Worm (Caenorhabditis elegans): ENCODE results near the gene R02F2.4.
A peak's percentile ranks its signal among the peaks of the same experiment; 100 is the strongest.

The R02F2.4 gene

ce11 chrIII:5504164-5504563, 20.1 kb downstream of the R02F2.4 start:
- TF ChIP-seq dao-5 (tag; optimal IDR thresholded peaks at IDR 0.05) (no peak), W03F9.2 (tag; optimal IDR thresholded peaks at IDR 0.05) (no peak), him-1 (tag; optimal IDR thresholded peaks at IDR 0.05) (no peak)

- no peak for TF ChIP-seq dao-5 (tag; optimal IDR thresholded peaks at IDR 0.05)
- TF ChIP-seq him-1 (tag; optimal IDR thresholded peaks at IDR 0.05) = no peak
- no peak for TF ChIP-seq W03F9.2 (tag; optimal IDR thresholded peaks at IDR 0.05)
Observed at ce11 chrIII:5504725-5505473, 20.8 kb downstream of the R02F2.4 start.

ce11 chrIII:5505474-5506022, 21.5 kb downstream of the R02F2.4 start:
- no peak for TF ChIP-seq W03F9.2 (tag; optimal IDR thresholded peaks at IDR 0.05)
- TF ChIP-seq dao-5 (tag; optimal IDR thresholded peaks at IDR 0.05) = no peak
- TF ChIP-seq him-1 (tag; optimal IDR thresholded peaks at IDR 0.05) = no peak

ce11 chrIII:5506023-5506597, 22.0 kb downstream of the R02F2.4 start:
- TF ChIP-seq him-1 (tag; optimal IDR thresholded peaks at IDR 0.05) (peak; percentile 16), W03F9.2 (tag; optimal IDR thresholded peaks at IDR 0.05) (no peak), dao-5 (tag; optimal IDR thresholded peaks at IDR 0.05) (no peak)

- TF ChIP-seq W03F9.2 (tag; optimal IDR thresholded peaks at IDR 0.05) (no peak), him-1 (tag; optimal IDR thresholded peaks at IDR 0.05) (no peak), dao-5 (tag; optimal IDR thresholded peaks at IDR 0.05) (no peak)
Observed at ce11 chrIII:5506936-5507335, 22.8 kb downstream of the R02F2.4 start.

ce11 chrIII:5508669-5509068, 24.6 kb downstream of the R02F2.4 start, which contains the start of gene D1044.7:
D1044.7 (minus strand) TSS chrIII:5508769.
- TF ChIP-seq him-1 (tag; optimal IDR thresholded peaks at IDR 0.05) (no peak), dao-5 (tag; optimal IDR thresholded peaks at IDR 0.05) (no peak), W03F9.2 (tag; optimal IDR thresholded peaks at IDR 0.05) (no peak)

ce11 chrIII:5512502-5512901, 28.4 kb downstream of the R02F2.4 start, which contains the start of gene pqn-25:
pqn-25 (minus strand) TSS chrIII:5512602.
- TF ChIP-seq W03F9.2 (tag; optimal IDR thresholded peaks at IDR 0.05) = no peak
- no peak for TF ChIP-seq dao-5 (tag; optimal IDR thresholded peaks at IDR 0.05)

ce11 chrIII:5517423-5517822, 33.3 kb downstream of the R02F2.4 start, which contains the start of gene nekl-4:
nekl-4 (minus strand) TSS chrIII:5517523.
- TF ChIP-seq W03F9.2 (tag; optimal IDR thresholded peaks at IDR 0.05) (no peak), dao-5 (tag; optimal IDR thresholded peaks at IDR 0.05) (no peak), him-1 (tag; optimal IDR thresholded peaks at IDR 0.05) (no peak)

ce11 chrIII:5521930-5522329, 37.8 kb downstream of the R02F2.4 start, which contains the start of gene D1044.4:
D1044.4 (minus strand) TSS chrIII:5522030.
- TF ChIP-seq W03F9.2 (tag; optimal IDR thresholded peaks at IDR 0.05) (no peak), him-1 (tag; optimal IDR thresholded peaks at IDR 0.05) (no peak), dao-5 (tag; optimal IDR thresholded peaks at IDR 0.05) (no peak)

ce11 chrIII:5525973-5526372, 41.9 kb downstream of the R02F2.4 start, which contains the start of gene dex-1:
dex-1 (plus strand) TSS chrIII:5526104.
- TF ChIP-seq him-1 (tag; optimal IDR thresholded peaks at IDR 0.05) (no peak), W03F9.2 (tag; optimal IDR thresholded peaks at IDR 0.05) (no peak), dao-5 (tag; optimal IDR thresholded peaks at IDR 0.05) (no peak)
